Worm (Caenorhabditis elegans) whole organism, early embryonic: ENCODE measurements around the gene F43H9.4.

ENCODE experiments used
- B0310.2 ChIP-seq: sonication (generic microtip); optimal IDR thresholded peaks from 2 replicates; lab custom pipeline; 2016; ENCODE audit warnings: mild to moderate bottlenecking, missing genetic modification characterization, missing compliant biosample characterization
- F13C5.2 ChIP-seq: sonication (generic microtip); optimal IDR thresholded peaks from 2 replicates; lab custom pipeline; 2017; ENCODE audit warnings: mild to moderate bottlenecking, missing genetic modification characterization, inconsistent platforms, missing compliant biosample characterization
- aly-1 ChIP-seq: sonication (generic microtip); optimal IDR thresholded peaks from 2 replicates; lab custom pipeline; 2016; ENCODE audit warnings: missing genetic modification characterization, missing compliant biosample characterization
- ama-1 ChIP-seq: fragments of 150-350 bp; optimal IDR thresholded peaks from 2 replicates; lab custom pipeline; 2014
- ceh-13 ChIP-seq: fragments of 200-800 bp; sonication (Bioruptor generic); optimal IDR thresholded peaks from 2 replicates; lab custom pipeline; 2018; ENCODE audit warnings: mild to moderate bottlenecking, missing genetic modification characterization, missing compliant biosample characterization
- ceh-36 ChIP-seq: sonication (generic microtip); optimal IDR thresholded peaks from 2 replicates; lab custom pipeline; 2016; ENCODE audit warnings: missing genetic modification characterization, inconsistent platforms, missing compliant biosample characterization
- ets-7 ChIP-seq: sonication (generic microtip); optimal IDR thresholded peaks from 2 replicates; lab custom pipeline; 2016; ENCODE audit warnings: missing genotype, missing genetic modification characterization, missing compliant biosample characterization
- flt-1 ChIP-seq: fragments of 200-800 bp; sonication (Bioruptor generic); IDR thresholded peaks from 2 replicates; pipeline ENCODE4 v1.3.6; 2022; ENCODE audit warnings: missing genetic modification characterization, missing compliant biosample characterization
- hmbx-1 ChIP-seq: sonication (generic microtip); optimal IDR thresholded peaks from 2 replicates; lab custom pipeline; 2016; ENCODE audit warnings: mild to moderate bottlenecking, missing genetic modification characterization, missing compliant biosample characterization
- hmg-4 ChIP-seq: fragments of 200-800 bp; sonication (Bioruptor generic); optimal IDR thresholded peaks from 2 replicates; lab custom pipeline; 2018; ENCODE audit warnings: mild to moderate bottlenecking, missing genetic modification characterization, missing compliant biosample characterization
- hnd-1 ChIP-seq: sonication (generic microtip); optimal IDR thresholded peaks from 2 replicates; lab custom pipeline; 2016; ENCODE audit warnings: missing genetic modification characterization, missing compliant biosample characterization
- pes-1 ChIP-seq: fragments of 200-800 bp; sonication (Bioruptor generic); IDR thresholded peaks from 2 replicates; pipeline ENCODE4 v1.3.6; 2022; ENCODE audit warnings: missing genetic modification reagents, missing genetic modification characterization, missing compliant biosample characterization
- scrt-1 ChIP-seq: fragments of 200-800 bp; sonication (Bioruptor generic); IDR thresholded peaks from 2 replicates; pipeline ENCODE4 v1.3.6; 2022; ENCODE audit warnings: missing genetic modification characterization, missing compliant biosample characterization
- sea-1 ChIP-seq: fragments of 200-800 bp; sonication (Bioruptor generic); conservative IDR thresholded peaks from 2 replicates; pipeline ENCODE4 v1.3.6; 2022; ENCODE audit warnings: missing genetic modification characterization, missing compliant biosample characterization
- tbx-11 ChIP-seq: fragments of 200-800 bp; sonication (Bioruptor generic); IDR thresholded peaks from 2 replicates; pipeline ENCODE4 v1.3.6; 2022; ENCODE audit warnings: missing genetic modification characterization, missing compliant biosample characterization
- tbx-37 ChIP-seq: fragments of 200-800 bp; sonication (Bioruptor generic); conservative IDR thresholded peaks from 2 replicates; pipeline ENCODE4 v1.3.6; 2022; ENCODE audit warnings: missing genetic modification reagents, missing genetic modification characterization, missing compliant biosample characterization
- tra-4 ChIP-seq: sonication (generic microtip); optimal IDR thresholded peaks from 2 replicates; lab custom pipeline; 2017; ENCODE audit warnings: missing genetic modification characterization, missing compliant biosample characterization

The F43H9.4 gene

DNA sequence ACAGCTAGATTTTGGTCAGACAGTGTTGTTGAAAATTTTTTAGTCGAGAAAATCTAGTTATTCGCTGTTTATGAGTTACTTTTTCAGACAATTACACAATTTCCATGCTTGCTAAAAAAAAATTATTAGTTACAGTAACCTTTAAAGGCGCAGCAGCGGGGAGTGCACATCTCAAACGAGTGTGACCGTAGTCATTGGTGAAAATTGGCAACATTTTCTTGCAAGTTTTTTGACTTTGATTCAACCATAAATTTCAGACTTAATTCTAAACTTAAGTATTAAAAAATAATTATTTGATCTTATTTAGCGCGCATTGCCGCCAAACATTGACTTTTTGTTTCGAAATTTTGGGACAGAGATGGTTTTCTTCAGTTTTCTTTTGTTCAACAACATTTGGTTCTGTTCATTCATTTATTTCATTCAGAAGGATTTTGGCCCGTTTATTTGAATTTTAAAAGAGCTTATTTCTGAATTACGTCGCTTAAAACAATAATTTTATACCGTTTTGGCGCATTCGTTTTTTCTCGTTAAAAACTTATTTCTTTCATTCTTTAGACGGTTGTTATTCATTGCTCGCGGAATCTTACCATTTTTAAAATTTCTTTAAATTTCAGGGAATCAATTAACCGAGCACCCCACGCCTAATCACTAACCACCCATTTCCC lies 2.4 kb downstream of the F43H9.4 start, which contains the start of gene oma-2:
Gene oma-2, plus strand, starts transcription at position 615 of the 665 bp plus-strand sequence.
- no peak for TF ChIP-seq aly-1 (tag; lab: Kevin White, UChicago)
- TF ChIP-seq ama-1 (lab: Kevin White, UChicago) = no peak
- no peak for TF ChIP-seq ceh-13
- TF ChIP-seq tbx-11 (GFP tag; lab: Robert Waterston, UW) = no peak
- TF ChIP-seq B0310.2 (tag; lab: Kevin White, UChicago) = no peak
- no peak for TF ChIP-seq flt-1
- no peak for TF ChIP-seq F13C5.2 (tag; lab: Kevin White, UChicago)

ce11 chrV:8031121-8031520 lies 4.6 kb downstream of the F43H9.4 start, which contains the start of gene vars-1:
Gene vars-1, plus strand, starts transcription at chrV:8031411.
- TF ChIP-seq ama-1 (lab: Kevin White, UChicago) (no peak), scrt-1 (no peak), hnd-1 (tag; lab: Kevin White, UChicago) (no peak)

ce11 chrV:8034811-8035210 lies 8.3 kb downstream of the F43H9.4 start, which contains the start of gene algn-12:
Gene algn-12, plus strand, starts transcription at chrV:8035111.
- TF ChIP-seq ets-7 (tag; lab: Kevin White, UChicago) (no peak), pes-1 (no peak), hnd-1 (tag; lab: Kevin White, UChicago) (no peak), F13C5.2 (tag; lab: Kevin White, UChicago) (no peak), ama-1 (lab: Kevin White, UChicago) (no peak), aly-1 (tag; lab: Kevin White, UChicago) (no peak), ceh-36 (tag; lab: Kevin White, UChicago) (no peak), flt-1 (no peak), hmg-4 (GFP tag; lab: Kevin White, UChicago) (no peak), B0310.2 (tag; lab: Kevin White, UChicago) (no peak), scrt-1 (no peak), sea-1 (GFP tag; lab: Robert Waterston, UW) (no peak), tbx-37 (GFP tag; lab: Robert Waterston, UW) (no peak), ceh-13 (no peak), hmbx-1 (tag; lab: Kevin White, UChicago) (no peak), tra-4 (tag; lab: Kevin White, UChicago) (no peak), tbx-11 (GFP tag; lab: Robert Waterston, UW) (no peak)

DNA sequence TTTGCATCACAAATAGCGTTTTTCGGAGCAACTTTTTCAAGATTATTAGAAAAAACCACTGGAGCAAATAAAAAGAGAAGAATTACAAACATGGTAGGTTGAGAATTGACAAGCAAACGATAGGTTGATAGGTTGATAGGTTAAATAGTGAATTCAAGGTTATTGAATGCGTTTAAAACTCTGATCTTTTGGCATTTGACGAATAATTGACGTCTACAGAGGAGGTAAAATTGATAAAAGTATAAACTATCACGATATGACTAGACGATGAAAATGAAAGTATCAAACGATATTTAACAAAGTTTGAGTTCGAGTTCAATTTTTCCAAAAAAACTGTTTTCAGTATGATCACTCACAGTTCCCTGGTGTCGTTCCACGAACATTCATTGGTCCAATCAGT lies 9.4 kb downstream of the F43H9.4 start, which contains the start of gene ZC513.14:
Gene ZC513.14, minus strand, starts transcription at position 101 of the 400 bp plus-strand sequence.
- no peak for TF ChIP-seq aly-1 (tag; lab: Kevin White, UChicago)
- no peak for TF ChIP-seq hmg-4 (GFP tag; lab: Kevin White, UChicago)
- TF ChIP-seq flt-1 = no peak
- no peak for TF ChIP-seq scrt-1
- no peak for TF ChIP-seq tra-4 (tag; lab: Kevin White, UChicago)
- no peak for TF ChIP-seq ceh-13
- TF ChIP-seq tbx-11 (GFP tag; lab: Robert Waterston, UW) = no peak
- TF ChIP-seq pes-1 = no peak
- no peak for TF ChIP-seq ama-1 (lab: Kevin White, UChicago)
- no peak for TF ChIP-seq sea-1 (GFP tag; lab: Robert Waterston, UW)
- no peak for TF ChIP-seq ets-7 (tag; lab: Kevin White, UChicago)

DNA sequence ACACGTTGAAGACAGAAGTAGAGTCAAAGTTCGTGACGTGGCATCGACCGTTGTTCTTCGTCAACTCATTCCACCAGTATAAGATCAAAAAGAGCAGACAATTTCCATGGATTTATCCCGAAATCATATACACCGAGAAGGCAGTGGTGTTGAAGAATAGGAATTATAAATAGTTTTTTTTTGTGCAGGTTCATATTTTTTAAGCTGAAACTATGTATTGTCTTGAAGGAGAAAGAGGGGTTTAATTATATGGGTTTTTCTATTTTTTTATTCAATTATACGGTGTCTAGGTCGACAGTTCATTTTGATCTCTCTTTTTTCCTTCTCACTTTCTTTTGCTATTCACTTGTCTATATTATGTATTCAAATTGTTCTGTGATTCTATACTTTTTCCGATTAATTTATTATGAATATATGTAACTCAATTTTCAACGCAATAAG lies 12.6 kb downstream of the F43H9.4 start:
- TF ChIP-seq hmg-4 (GFP tag; lab: Kevin White, UChicago) (no peak), flt-1 (peak; percentile 13; the same call in 1 of the 2 replicates), ets-7 (tag; lab: Kevin White, UChicago) (no peak), ama-1 (lab: Kevin White, UChicago) (peak; percentile 62), F13C5.2 (tag; lab: Kevin White, UChicago) (no peak), ceh-13 (no peak), B0310.2 (tag; lab: Kevin White, UChicago) (peak; percentile 41)

DNA sequence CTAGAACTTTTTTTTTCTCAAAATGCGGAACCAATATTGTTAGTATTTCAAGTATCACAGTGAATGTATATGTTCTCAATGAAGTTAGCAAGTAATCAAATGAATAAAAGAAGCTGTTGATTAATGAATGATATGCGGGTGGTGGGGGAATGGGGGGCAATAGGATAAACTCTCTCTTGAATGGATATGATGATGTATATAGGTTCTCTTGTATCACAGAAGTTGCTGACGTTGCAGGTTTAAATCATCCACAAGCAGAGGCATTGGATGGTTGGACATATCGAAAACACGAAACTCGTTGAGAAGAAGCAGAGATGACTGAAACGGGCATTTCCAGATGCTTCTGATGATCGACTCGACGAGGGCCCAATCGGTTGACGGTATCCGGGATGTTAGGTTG lies 13.1 kb downstream of the F43H9.4 start:
- 0 out of 2 replicates have a peak, but pooled peaks have one; percentile 28 for TF ChIP-seq sea-1 (GFP tag; lab: Robert Waterston, UW)
- peak; percentile 57 for TF ChIP-seq ama-1 (lab: Kevin White, UChicago)
- TF ChIP-seq B0310.2 (tag; lab: Kevin White, UChicago) = no peak

ce11 chrV:8040247-8041084 lies 14.0 kb downstream of the F43H9.4 start:
- TF ChIP-seq hmg-4 (GFP tag; lab: Kevin White, UChicago) = peak; percentile 3
- TF ChIP-seq tra-4 (tag; lab: Kevin White, UChicago) = no peak
- TF ChIP-seq hnd-1 (tag; lab: Kevin White, UChicago) = no peak
- no peak for TF ChIP-seq sea-1 (GFP tag; lab: Robert Waterston, UW)
- TF ChIP-seq ama-1 (lab: Kevin White, UChicago) = peak; percentile 82
- no peak for TF ChIP-seq F13C5.2 (tag; lab: Kevin White, UChicago)
- no peak for TF ChIP-seq hmbx-1 (tag; lab: Kevin White, UChicago)
- peak; percentile 2 for TF ChIP-seq ceh-36 (tag; lab: Kevin White, UChicago)
- no peak for TF ChIP-seq B0310.2 (tag; lab: Kevin White, UChicago)
